Worm (Caenorhabditis elegans) whole organism, young adult: ENCODE data around the gene F44A2.7.

Source experiments
- B0019.2 ChIP-seq: fragments of 200-800 bp; sonication (Bioruptor generic); conservative IDR thresholded peaks from 2 replicates; pipeline ENCODE4 v1.3.6; 2022; ENCODE audit warnings: missing genetic modification reagents, missing genetic modification characterization, missing compliant biosample characterization
- B0035.1 ChIP-seq: sonication (generic microtip); optimal IDR thresholded peaks from 2 replicates; lab custom pipeline; 2016; ENCODE audit warnings: missing genetic modification characterization, mild to moderate bottlenecking, missing compliant biosample characterization, missing genotype, missing genetic modification reagents
- B0261.1 ChIP-seq: sonication (generic microtip); optimal IDR thresholded peaks from 2 replicates; lab custom pipeline; 2016; ENCODE audit warnings: mild to moderate bottlenecking, missing genetic modification characterization, moderate library complexity, missing compliant biosample characterization
- B0336.3 ChIP-seq: fragments of 200-800 bp; sonication (Bioruptor generic); IDR thresholded peaks from 2 replicates; pipeline ENCODE4 v1.3.6; 2022; ENCODE audit warnings: missing genetic modification characterization, missing compliant biosample characterization
- C17E4.6 ChIP-seq: fragments of 200-800 bp; sonication (Bioruptor generic); IDR thresholded peaks from 2 replicates; pipeline ENCODE4 v1.3.6; 2022; ENCODE audit warnings: missing genetic modification reagents, missing genetic modification characterization, missing compliant biosample characterization
- F10E7.11 ChIP-seq: sonication (generic microtip); optimal IDR thresholded peaks from 2 replicates; lab custom pipeline; 2017; ENCODE audit warnings: mild to moderate bottlenecking, missing genetic modification characterization, moderate library complexity, missing compliant biosample characterization
- F23B12.7 ChIP-seq: sonication (generic microtip); optimal IDR thresholded peaks from 2 replicates; lab custom pipeline; 2017; ENCODE audit warnings: missing genetic modification characterization, mild to moderate bottlenecking, missing compliant biosample characterization, antibody characterized with exemption, moderate library complexity; ENCODE audit not compliant: insufficient read depth
- F37B4.10 ChIP-seq: fragments of 200-800 bp; sonication (Bioruptor generic); IDR thresholded peaks from 2 replicates; pipeline ENCODE4 v1.3.6; 2022; ENCODE audit warnings: missing genetic modification characterization, missing compliant biosample characterization
- F57C9.4 ChIP-seq: sonication (generic microtip); optimal IDR thresholded peaks from 2 replicates; lab custom pipeline; 2017; ENCODE audit warnings: mild to moderate bottlenecking, missing genetic modification characterization, missing compliant biosample characterization
- Y53F4B.3 ChIP-seq: fragments of 200-800 bp; sonication (Bioruptor generic); IDR thresholded peaks from 2 replicates; pipeline ENCODE4 v1.3.6; 2022; ENCODE audit warnings: missing genetic modification reagents, missing genetic modification characterization, missing compliant biosample characterization
- Y53G8AR.9 ChIP-seq: fragments of 200-800 bp; sonication (Bioruptor generic); conservative IDR thresholded peaks from 2 replicates; pipeline ENCODE4 v1.3.6; 2022; ENCODE audit warnings: missing genetic modification reagents, missing genetic modification characterization, missing compliant biosample characterization
- Y95B8A.8 ChIP-seq: fragments of 200-800 bp; sonication (Bioruptor generic); IDR thresholded peaks from 2 replicates; pipeline ENCODE4 v1.3.6; 2022; ENCODE audit warnings: missing genetic modification reagents, missing genetic modification characterization, missing compliant biosample characterization
- ama-1 ChIP-seq, 3 experiments: fragments of 150-350 bp in 1 of 3; sonication (generic microtip) in 2 of 3; optimal IDR thresholded peaks; 2 replicates each; lab custom pipeline; 2014 to 2018; ENCODE audit warnings: missing biosample characterization in 2 of 3, missing genetic modification characterization in 2 of 3, missing genetic modification reagents in 2 of 3
- attf-3 ChIP-seq: fragments of 200-800 bp; sonication (Bioruptor generic); conservative IDR thresholded peaks from 2 replicates; pipeline ENCODE4 v1.3.6; 2022; ENCODE audit warnings: missing genetic modification reagents, missing genetic modification characterization, missing compliant biosample characterization
- bed-1 ChIP-seq: fragments of 200-800 bp; sonication (Bioruptor generic); IDR thresholded peaks from 2 replicates; pipeline ENCODE4 v1.3.6; 2022; ENCODE audit warnings: missing genetic modification reagents, missing genetic modification characterization, missing compliant biosample characterization
- ccch-3 ChIP-seq: fragments of 200-800 bp; sonication (Bioruptor generic); optimal IDR thresholded peaks from 2 replicates; lab custom pipeline; 2018; ENCODE audit warnings: mild to moderate bottlenecking, missing genetic modification characterization, missing compliant biosample characterization
- cebp-1 ChIP-seq, 2 experiments: fragments of 200-800 bp in 1 of 2; sonication (Bioruptor generic) in 1 of 2; sonication (generic microtip) in 1 of 2; IDR thresholded peaks in 1 of 2; optimal IDR thresholded peaks in 1 of 2; 2 replicates each; pipeline versions ENCODE4 v1.3.6 to Lab custom; 2017 to 2022; ENCODE audit warnings: missing compliant biosample characterization in 2 of 2, missing genetic modification characterization in 2 of 2, mild to moderate bottlenecking in 1 of 2, missing genetic modification reagents in 1 of 2, moderate library complexity in 1 of 2
- ceh-58 ChIP-seq: fragments of 200-800 bp; sonication (Bioruptor generic); IDR thresholded peaks from 2 replicates; pipeline ENCODE4 v1.3.6; 2022; ENCODE audit warnings: missing genetic modification characterization, missing compliant biosample characterization
- ceh-91 ChIP-seq: fragments of 200-800 bp; sonication (Bioruptor generic); IDR thresholded peaks from 2 replicates; pipeline ENCODE4 v1.3.6; 2022; ENCODE audit warnings: missing genetic modification reagents, missing genetic modification characterization, missing compliant biosample characterization
- chd-7 ChIP-seq: sonication (generic microtip); optimal IDR thresholded peaks from 2 replicates; lab custom pipeline; 2016; ENCODE audit warnings: mild to moderate bottlenecking, missing genetic modification characterization, moderate library complexity, missing compliant biosample characterization
- dox-1 ChIP-seq: fragments of 200-800 bp; sonication (Bioruptor generic); IDR thresholded peaks from 2 replicates; pipeline ENCODE4 v1.3.6; 2022; ENCODE audit warnings: missing genetic modification reagents, missing genetic modification characterization, missing compliant biosample characterization
- egrh-3 ChIP-seq: fragments of 200-800 bp; sonication (Bioruptor generic); IDR thresholded peaks from 2 replicates; pipeline ENCODE4 v1.3.6; 2022; ENCODE audit warnings: missing genetic modification reagents, missing genetic modification characterization, missing compliant biosample characterization
- hlh-26 ChIP-seq: fragments of 200-800 bp; sonication (Bioruptor generic); conservative IDR thresholded peaks from 2 replicates; pipeline ENCODE4 v1.3.6; 2022; ENCODE audit warnings: missing genetic modification reagents, missing genetic modification characterization, missing compliant biosample characterization
- hmg-1.2 ChIP-seq: fragments of 200-800 bp; sonication (Bioruptor generic); IDR thresholded peaks from 2 replicates; pipeline ENCODE4 v1.3.6; 2022; ENCODE audit warnings: missing genetic modification reagents, missing genetic modification characterization, missing compliant biosample characterization
- hrde-1 ChIP-seq: sonication (generic microtip); optimal IDR thresholded peaks from 2 replicates; lab custom pipeline; 2016; ENCODE audit warnings: missing genetic modification characterization, mild to moderate bottlenecking, missing compliant biosample characterization, moderate library complexity, missing genotype, missing genetic modification reagents, borderline replicate concordance
- lag-1 ChIP-seq: fragments of 200-800 bp; sonication (Bioruptor generic); IDR thresholded peaks from 2 replicates; pipeline ENCODE4 v1.3.6; 2022; ENCODE audit warnings: missing genetic modification reagents, missing genetic modification characterization, missing compliant biosample characterization
- let-526 ChIP-seq: fragments of 200-800 bp; sonication (Bioruptor generic); IDR thresholded peaks from 2 replicates; pipeline ENCODE4 v1.3.6; 2022; ENCODE audit warnings: missing genetic modification reagents, missing genetic modification characterization, missing compliant biosample characterization
- lin-35 ChIP-seq, 3 experiments: fragments of 150-350 bp in 2 of 3; sonication (generic microtip) in 1 of 3; optimal IDR thresholded peaks; 2 replicates each; lab custom pipeline; 2014 to 2018; ENCODE audit warnings: missing biosample characterization in 3 of 3, missing genetic modification characterization in 3 of 3, missing genetic modification reagents in 3 of 3
- lin-40 ChIP-seq: sonication (generic microtip); optimal IDR thresholded peaks from 2 replicates; lab custom pipeline; 2016; ENCODE audit warnings: missing genetic modification characterization, mild to moderate bottlenecking, missing compliant biosample characterization, missing genotype, missing genetic modification reagents
- lin-54 ChIP-seq: fragments of 200-800 bp; sonication (Bioruptor generic); optimal IDR thresholded peaks from 2 replicates; lab custom pipeline; 2018; ENCODE audit warnings: mild to moderate bottlenecking, missing genetic modification characterization, missing compliant biosample characterization
- lir-1 ChIP-seq: fragments of 200-800 bp; sonication (Bioruptor generic); conservative IDR thresholded peaks from 2 replicates; pipeline ENCODE4 v1.3.6; 2022; ENCODE audit warnings: missing genetic modification reagents, missing genetic modification characterization, missing compliant biosample characterization
- lsy-27 ChIP-seq: sonication (generic microtip); optimal IDR thresholded peaks from 2 replicates; lab custom pipeline; 2017; ENCODE audit warnings: missing genetic modification characterization, mild to moderate bottlenecking, missing compliant biosample characterization, antibody characterized with exemption, missing genotype, borderline replicate concordance; ENCODE audit not compliant: insufficient read depth
- madf-10 ChIP-seq: sonication (generic microtip); optimal IDR thresholded peaks from 2 replicates; lab custom pipeline; 2016; ENCODE audit warnings: mild to moderate bottlenecking, missing genetic modification characterization, missing compliant biosample characterization
- madf-3 ChIP-seq: fragments of 200-800 bp; sonication (Bioruptor generic); IDR thresholded peaks from 2 replicates; pipeline ENCODE4 v1.3.6; 2022; ENCODE audit warnings: missing genetic modification reagents, missing genetic modification characterization, missing compliant biosample characterization
- mcd-1 ChIP-seq: fragments of 200-800 bp; sonication (Bioruptor generic); IDR thresholded peaks from 2 replicates; pipeline ENCODE4 v1.3.6; 2022; ENCODE audit warnings: missing genetic modification reagents, missing genetic modification characterization, missing compliant biosample characterization
- nhr-80 ChIP-seq: sonication (generic microtip); optimal IDR thresholded peaks from 2 replicates; lab custom pipeline; 2016; ENCODE audit warnings: missing genetic modification characterization, missing compliant biosample characterization
- nhr-90 ChIP-seq: sonication (generic microtip); optimal IDR thresholded peaks from 2 replicates; lab custom pipeline; 2016; ENCODE audit warnings: missing genotype, mild to moderate bottlenecking, missing genetic modification characterization, missing compliant biosample characterization
- pbrm-1 ChIP-seq: fragments of 200-800 bp; sonication (Bioruptor generic); IDR thresholded peaks from 2 replicates; pipeline ENCODE4 v1.3.6; 2022; ENCODE audit warnings: missing genetic modification reagents, missing genetic modification characterization, missing compliant biosample characterization
- rcor-1 ChIP-seq: fragments of 200-800 bp; sonication (Bioruptor generic); IDR thresholded peaks from 2 replicates; pipeline ENCODE4 v1.3.6; 2022; ENCODE audit warnings: missing genetic modification reagents, missing genetic modification characterization, missing compliant biosample characterization
- snpc-4 ChIP-seq, 5 experiments: fragments of 150-350 bp in 1 of 5; sonication (generic microtip) in 4 of 5; optimal IDR thresholded peaks; 2 replicates each; lab custom pipeline; 2014 to 2018; ENCODE audit warnings: missing genetic modification characterization in 5 of 5, missing biosample characterization in 3 of 5, antibody characterized with exemption in 2 of 5, mild to moderate bottlenecking in 2 of 5, missing compliant biosample characterization in 2 of 5, missing genotype in 2 of 5, moderate library complexity in 2 of 5, missing genetic modification reagents in 1 of 5
- tbp1 ChIP-seq: fragments of 200-800 bp; sonication (Bioruptor generic); optimal IDR thresholded peaks from 2 replicates; lab custom pipeline; 2018; ENCODE audit warnings: mild to moderate bottlenecking, missing genetic modification characterization, missing compliant biosample characterization
- tbx-9 ChIP-seq: sonication (generic microtip); optimal IDR thresholded peaks from 2 replicates; lab custom pipeline; 2016; ENCODE audit warnings: borderline replicate concordance, missing genetic modification characterization, inconsistent platforms, missing compliant biosample characterization
- tlf-1 ChIP-seq: fragments of 200-800 bp; sonication (Bioruptor generic); optimal IDR thresholded peaks from 2 replicates; lab custom pipeline; 2018; ENCODE audit warnings: mild to moderate bottlenecking, missing genetic modification characterization, missing compliant biosample characterization
- zim-3 ChIP-seq: sonication (generic microtip); optimal IDR thresholded peaks from 2 replicates; lab custom pipeline; 2017; ENCODE audit warnings: mild to moderate bottlenecking, missing genetic modification characterization, moderate library complexity, missing compliant biosample characterization
- ztf-26 ChIP-seq: sonication (generic microtip); optimal IDR thresholded peaks from 2 replicates; lab custom pipeline; 2017; ENCODE audit warnings: missing genetic modification characterization, missing compliant biosample characterization
- ztf-28 ChIP-seq: fragments of 200-800 bp; sonication (Bioruptor generic); IDR thresholded peaks from 2 replicates; pipeline ENCODE4 v1.3.6; 2022; ENCODE audit warnings: missing genetic modification reagents, missing genetic modification characterization, missing compliant biosample characterization

F44A2.7 gene

ce11 chrV:9338452-9338851 is 17.2 kb downstream of the F44A2.7 start (continued):
- TF ChIP-seq hmg-1.2 (0 out of 2 replicates have a peak, but pooled peaks have one; percentile 15), lin-35 (GFP tag; optimal IDR thresholded peaks at IDR 0.05; lab: Kevin White, UChicago) (no peak), attf-3 (GFP tag; lab: Robert Waterston, UW) (0 out of 2 replicates have a peak, but pooled peaks have one; percentile 9), B0336.3 (GFP tag; lab: Robert Waterston, UW) (0 out of 2 replicates have a peak, but pooled peaks have one; percentile 41), ceh-58 (GFP tag; lab: Robert Waterston, UW) (0 out of 2 replicates have a peak, but pooled peaks have one; percentile 1), mcd-1 (GFP tag; lab: Robert Waterston, UW) (no peak), zim-3 (tag; lab: Kevin White, UChicago) (peak; percentile 34), snpc-4 (GFP tag; optimal IDR thresholded peaks at IDR 0.05; lab: Kevin White, UChicago) (no peak), snpc-4 (tag; optimal IDR thresholded peaks at IDR 0.05; lab: Kevin White, UChicago) (no peak), F23B12.7 (tag; lab: Kevin White, UChicago) (no peak), ccch-3 (GFP tag; lab: Kevin White, UChicago) (no peak), tbx-9 (tag; lab: Kevin White, UChicago) (no peak), hrde-1 (tag; lab: Kevin White, UChicago) (peak; percentile 52), tlf-1 (GFP tag; lab: Kevin White, UChicago) (peak; percentile 57), ztf-28 (0 out of 2 replicates have a peak, but pooled peaks have one; percentile 61), pbrm-1 (GFP tag; lab: Robert Waterston, UW) (no peak), tbp1 (GFP tag; lab: Kevin White, UChicago) (peak; percentile 3), nhr-90 (tag; lab: Kevin White, UChicago) (no peak), Y95B8A.8 (GFP tag; lab: Robert Waterston, UW) (no peak), F37B4.10 (GFP tag; lab: Robert Waterston, UW) (0 out of 2 replicates have a peak, but pooled peaks have one; percentile 80), egrh-3 (GFP tag; lab: Robert Waterston, UW) (no peak), C17E4.6 (GFP tag; lab: Robert Waterston, UW) (no peak), lir-1 (GFP tag; lab: Robert Waterston, UW) (peak; percentile 41; the same call in 1 of the 2 replicates), lin-54 (GFP tag; lab: Kevin White, UChicago) (no peak), bed-1 (GFP tag; lab: Robert Waterston, UW) (no peak), B0261.1 (no peak), ceh-91 (no peak), lsy-27 (tag; lab: Kevin White, UChicago) (no peak), ztf-26 (tag; lab: Kevin White, UChicago) (peak; percentile 41), cebp-1 (GFP tag; IDR thresholded peaks at IDR 0.05; lab: Robert Waterston, UW) (0 out of 2 replicates have a peak, but pooled peaks have one; percentile 22), cebp-1 (tag; optimal IDR thresholded peaks at IDR 0.05; lab: Kevin White, UChicago) (peak; percentile 58), lin-40 (tag; lab: Kevin White, UChicago) (peak; percentile 24), B0035.1 (tag; lab: Kevin White, UChicago) (no peak), nhr-80 (tag; lab: Kevin White, UChicago) (no peak), Y53G8AR.9 (GFP tag; lab: Robert Waterston, UW) (peak; percentile 58; the same call in 1 of the 2 replicates), chd-7 (tag; lab: Kevin White, UChicago) (peak; percentile 49), B0019.2 (GFP tag; lab: Robert Waterston, UW) (no peak), lag-1 (GFP tag; lab: Robert Waterston, UW) (no peak), Y53F4B.3 (GFP tag; lab: Robert Waterston, UW) (no peak), madf-3 (GFP tag; lab: Robert Waterston, UW) (0 out of 2 replicates have a peak, but pooled peaks have one; percentile 7), madf-10 (tag; lab: Kevin White, UChicago) (peak; percentile 58), F57C9.4 (no peak), F10E7.11 (tag; lab: Kevin White, UChicago) (no peak), hlh-26 (GFP tag; lab: Robert Waterston, UW) (no peak), let-526 (GFP tag; lab: Robert Waterston, UW) (0 out of 2 replicates have a peak, but pooled peaks have one; percentile 49), ama-1 (optimal IDR thresholded peaks at IDR 0.05; lab: Kevin White, UChicago) (peak; percentile 96), ama-1 (GFP tag; optimal IDR thresholded peaks at IDR 0.05; lab: Kevin White, UChicago) (no peak), rcor-1 (no peak), dox-1 (no peak)
